Fruit fly (Drosophila melanogaster) whole organism, wandering third instar larva: ENCODE measurements around the gene Fancl.

ENCODE experiments used
- Mio ChIP-seq: sonication (Bioruptor generic); optimal IDR thresholded peaks from 2 replicates; lab custom pipeline; 2016; ENCODE audit warnings: missing biosample characterization, missing genetic modification characterization
- OdsH ChIP-seq: fragments of 200-800 bp; sonication (Bioruptor generic); optimal IDR thresholded peaks from 2 replicates; lab custom pipeline; 2016; ENCODE audit warnings: missing biosample characterization, mild to moderate bottlenecking, missing genetic modification characterization
- Sp1 ChIP-seq: fragments of 200-800 bp; sonication (Bioruptor generic); optimal IDR thresholded peaks from 3 replicates; lab custom pipeline; 2019; ENCODE audit warnings: missing biosample characterization, mild to moderate bottlenecking, missing genetic modification characterization, moderate library complexity
- brk ChIP-seq: fragments of 200-800 bp; sonication (Bioruptor generic); optimal IDR thresholded peaks from 2 replicates; lab custom pipeline; 2016; ENCODE audit warnings: missing biosample characterization, mild to moderate bottlenecking, missing genetic modification characterization
- ey ChIP-seq: fragments of 200-800 bp; sonication (Bioruptor generic); optimal IDR thresholded peaks from 2 replicates; lab custom pipeline; 2016; ENCODE audit warnings: missing biosample characterization, missing genetic modification characterization
- foxo ChIP-seq, 2 experiments: fragments of 200-800 bp; sonication (Bioruptor generic); optimal IDR thresholded peaks; 2 replicates in 1 of 2; 3 replicates in 1 of 2; lab custom pipeline; 2016 to 2017; ENCODE audit warnings: missing biosample characterization in 2 of 2, missing genetic modification characterization in 2 of 2
- h ChIP-seq: fragments of 200-800 bp; sonication (Bioruptor generic); optimal IDR thresholded peaks from 3 replicates; lab custom pipeline; 2016; ENCODE audit warnings: missing biosample characterization, mild to moderate bottlenecking, missing genetic modification characterization
- pan ChIP-seq: fragments of >200 bp; optimal IDR thresholded peaks from 2 replicates; lab custom pipeline; 2017
- usp ChIP-seq: fragments of >200 bp; optimal IDR thresholded peaks from 2 replicates; lab custom pipeline; 2017; ENCODE audit warnings: missing biosample characterization, missing genetic modification characterization

DNA sequence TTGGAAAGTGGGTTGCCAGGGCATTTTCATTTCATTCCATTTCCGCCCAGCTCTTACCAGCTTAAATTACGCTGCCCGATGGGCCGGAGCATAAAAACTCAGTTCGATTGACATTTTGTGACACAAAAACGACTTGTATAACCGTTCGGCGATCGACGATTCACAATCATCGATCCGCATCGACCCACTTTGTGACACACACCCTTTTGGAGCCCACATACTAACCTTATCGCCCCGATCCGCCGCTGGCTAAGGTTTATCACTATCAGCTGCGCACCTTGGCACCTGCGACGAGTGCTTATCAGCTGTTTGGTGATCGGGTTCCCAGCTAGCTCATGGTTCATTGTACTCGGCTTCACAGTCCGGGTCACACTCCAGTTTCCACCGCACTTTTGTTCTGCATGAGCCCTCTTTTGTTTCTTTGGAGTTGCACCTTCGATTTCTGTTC is 46.8 kb upstream of the Fancl start:
- no peak for TF ChIP-seq usp (GFP tag; lab: Kevin White, UChicago)
- no peak for TF ChIP-seq ey
- no peak for TF ChIP-seq brk (GFP tag; lab: Kevin White, UChicago)
- TF ChIP-seq OdsH = no peak
- TF ChIP-seq h (GFP tag; lab: Kevin White, UChicago) = peak; percentile 32
- no peak for TF ChIP-seq Mio (GFP tag; lab: Kevin White, UChicago)
- no peak for TF ChIP-seq foxo (GFP tag; optimal IDR thresholded peaks at IDR 0.05; lab: Kevin White, UChicago)
- no peak for TF ChIP-seq Sp1 (GFP tag; lab: Kevin White, UChicago)
- no peak for TF ChIP-seq pan (lab: Kevin White, UChicago)
